Fruit fly (Drosophila melanogaster): ENCODE data around the gene mib1.

mib1 gene

DNA sequence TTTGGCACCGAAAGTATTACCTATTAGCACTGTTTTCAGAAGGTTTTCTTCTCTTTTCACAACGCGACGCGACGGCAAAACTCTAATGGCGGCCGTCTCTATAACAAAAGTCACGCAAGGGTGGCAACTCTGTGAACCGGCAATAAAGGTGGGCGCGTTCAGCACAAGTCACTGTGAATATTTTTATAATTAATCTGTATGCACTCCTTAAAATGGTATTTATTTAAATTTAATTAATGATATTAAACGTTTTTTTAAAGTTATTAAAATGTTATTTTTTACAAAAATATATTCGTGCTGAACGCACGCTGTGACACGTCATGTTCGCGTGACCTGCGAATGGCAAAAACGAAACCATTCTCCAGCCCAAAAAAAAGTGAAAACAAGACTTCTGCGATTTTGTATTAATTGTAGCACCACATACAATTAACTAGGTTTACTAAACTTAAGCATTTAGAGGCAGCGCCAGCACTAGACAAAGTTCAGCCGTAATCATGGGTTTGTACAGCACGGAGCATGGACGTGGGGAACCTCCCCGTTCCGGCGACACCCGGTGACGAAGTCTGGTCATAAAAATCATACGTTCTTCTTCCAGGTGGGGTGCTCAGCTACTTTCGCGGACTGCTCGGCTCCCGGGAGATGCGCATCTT lies 28.7 kb downstream of the mib1 start, which contains the start of the genes brm and Arl1:
brm (minus strand) TSS at position 87 of the 650 bp plus-strand sequence.
Arl1 (plus strand) TSS at position 353 of the 650 bp plus-strand sequence.
- TF ChIP-seq h (optimal IDR thresholded peaks at IDR 0.05), result no peak
- TF ChIP-seq insv (optimal IDR thresholded peaks at IDR 0.05), result no peak
- no peak for TF ChIP-seq ttk (optimal IDR thresholded peaks at IDR 0.05)
- TF ChIP-seq psq (optimal IDR thresholded peaks at IDR 0.05), result no peak
- no peak for TF ChIP-seq Sin3A (optimal IDR thresholded peaks at IDR 0.05)

DNA sequence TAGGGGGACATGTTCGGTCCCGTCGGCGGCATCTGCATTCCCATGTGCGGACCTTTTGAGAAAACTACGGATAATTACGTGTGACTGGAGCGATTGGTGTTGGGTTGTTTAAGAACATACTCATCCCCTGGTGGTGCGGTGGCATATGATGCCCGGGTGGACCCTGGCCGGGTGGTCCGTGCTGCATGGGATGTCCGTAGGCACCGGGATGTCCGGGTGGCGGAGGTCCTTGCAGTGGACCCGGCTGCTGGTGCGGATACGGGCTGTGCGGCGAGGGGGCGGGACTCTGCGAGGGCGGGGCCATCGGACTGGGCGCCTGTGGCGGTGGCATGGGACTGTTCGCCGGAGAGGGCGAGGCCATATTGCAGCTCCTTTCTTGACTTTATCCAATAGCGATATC lies 29.5 kb downstream of the mib1 start:
- TF ChIP-seq Myc (optimal IDR thresholded peaks at IDR 0.05) (no peak), insv (optimal IDR thresholded peaks at IDR 0.05) (no peak), Sin3A (optimal IDR thresholded peaks at IDR 0.05) (no peak), h (optimal IDR thresholded peaks at IDR 0.05) (no peak), psq (optimal IDR thresholded peaks at IDR 0.05) (no peak), ttk (optimal IDR thresholded peaks at IDR 0.05) (no peak)

DNA sequence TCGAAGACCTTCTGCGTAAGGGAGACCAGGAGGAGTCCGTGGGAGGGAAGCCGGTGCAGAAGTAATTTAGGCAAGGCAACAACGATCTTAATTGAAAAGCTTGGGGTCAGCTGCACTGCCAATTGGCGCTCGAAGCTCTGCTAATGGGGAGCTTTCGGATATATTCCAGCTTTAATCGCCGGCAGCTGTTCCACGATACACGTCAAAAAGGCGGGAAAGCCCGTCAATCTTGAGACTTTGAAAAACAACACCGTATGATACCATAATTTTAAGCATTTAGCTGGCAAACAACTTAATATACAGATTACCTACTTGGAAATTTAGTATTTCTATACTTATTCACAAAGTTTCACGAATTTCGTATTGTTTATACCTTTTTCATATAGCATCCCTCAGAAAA lies 30.2 kb downstream of the mib1 start:
- TF ChIP-seq Myc (optimal IDR thresholded peaks at IDR 0.05) (no peak), h (optimal IDR thresholded peaks at IDR 0.05) (no peak), insv (optimal IDR thresholded peaks at IDR 0.05) (no peak), ttk (optimal IDR thresholded peaks at IDR 0.05) (no peak), psq (optimal IDR thresholded peaks at IDR 0.05) (no peak), Sin3A (optimal IDR thresholded peaks at IDR 0.05) (no peak)

DNA sequence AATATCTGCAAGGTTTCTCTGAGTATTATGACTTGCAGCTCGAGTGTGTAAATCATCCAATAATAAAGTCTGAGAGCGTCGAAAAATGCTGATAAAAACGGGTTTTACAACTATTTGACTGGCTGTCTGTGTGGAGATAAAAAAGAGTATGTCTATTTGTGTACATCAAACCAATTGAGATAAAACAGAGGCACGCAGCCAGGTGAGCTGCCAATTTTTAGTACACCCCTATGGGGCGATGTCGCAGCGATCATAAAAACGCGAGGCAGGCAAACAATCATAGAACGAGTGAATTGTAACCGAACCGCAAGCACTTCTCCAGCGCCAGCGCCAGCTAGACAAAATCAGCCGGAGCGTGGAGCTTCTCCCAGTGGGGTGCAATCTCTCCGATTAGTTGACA lies 31.7 kb downstream of the mib1 start, which contains the start of gene CG17027:
CG17027 (plus strand) TSS at position 189 of the 400 bp plus-strand sequence.
- TF ChIP-seq psq (optimal IDR thresholded peaks at IDR 0.05) (no peak), ttk (optimal IDR thresholded peaks at IDR 0.05) (no peak), Myc (optimal IDR thresholded peaks at IDR 0.05) (no peak), insv (optimal IDR thresholded peaks at IDR 0.05) (no peak), Sin3A (optimal IDR thresholded peaks at IDR 0.05) (no peak), h (optimal IDR thresholded peaks at IDR 0.05) (no peak)

DNA sequence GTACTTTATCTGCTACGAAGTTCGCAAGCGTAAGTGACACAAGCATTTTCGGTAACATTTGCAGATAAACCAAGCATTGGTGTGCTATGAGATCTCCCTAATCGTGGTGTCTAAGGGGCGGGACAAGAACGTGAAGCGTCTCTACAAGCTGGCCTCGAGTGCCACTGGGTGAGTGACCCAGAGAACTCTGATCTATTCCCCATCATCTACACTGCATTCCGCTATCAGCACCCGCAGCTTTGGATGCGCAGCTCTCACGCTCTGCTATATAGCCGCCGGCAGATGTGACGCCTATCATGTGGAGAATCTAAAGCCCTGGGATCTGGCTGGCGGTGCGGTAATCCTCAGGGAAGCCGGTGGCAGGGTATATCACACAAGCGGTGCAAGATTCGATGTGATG lies 32.4 kb downstream of the mib1 start:
- TF ChIP-seq psq (optimal IDR thresholded peaks at IDR 0.05) (no peak), ttk (optimal IDR thresholded peaks at IDR 0.05) (no peak), insv (optimal IDR thresholded peaks at IDR 0.05) (no peak), Sin3A (optimal IDR thresholded peaks at IDR 0.05) (no peak), Myc (optimal IDR thresholded peaks at IDR 0.05) (no peak), h (optimal IDR thresholded peaks at IDR 0.05) (no peak)

DNA sequence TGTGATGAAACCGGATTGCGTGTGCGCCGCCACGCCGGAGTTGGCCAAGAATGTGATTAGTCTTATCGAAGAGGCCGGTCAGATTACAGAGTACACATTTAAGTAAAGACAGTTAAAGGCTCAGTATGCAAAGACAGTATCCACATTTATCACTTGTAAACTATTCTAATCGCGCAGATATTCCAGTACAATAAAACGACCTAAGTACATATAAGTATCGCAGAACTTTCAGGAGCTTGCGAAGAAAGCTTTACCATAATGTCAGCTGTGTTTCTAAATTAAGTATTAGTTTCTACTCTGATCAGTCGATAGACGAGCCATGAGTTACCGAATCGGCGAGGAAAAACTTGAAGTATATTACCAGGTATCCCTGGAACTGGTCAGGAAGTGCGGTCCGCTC lies 33.4 kb downstream of the mib1 start, which contains the start of gene CG17028:
CG17028 (plus strand) TSS at position 301 of the 400 bp plus-strand sequence.
- TF ChIP-seq h (optimal IDR thresholded peaks at IDR 0.05) (no peak), insv (optimal IDR thresholded peaks at IDR 0.05) (no peak), psq (optimal IDR thresholded peaks at IDR 0.05) (no peak), Myc (optimal IDR thresholded peaks at IDR 0.05) (no peak), ttk (optimal IDR thresholded peaks at IDR 0.05) (no peak), Sin3A (optimal IDR thresholded peaks at IDR 0.05) (no peak)

DNA sequence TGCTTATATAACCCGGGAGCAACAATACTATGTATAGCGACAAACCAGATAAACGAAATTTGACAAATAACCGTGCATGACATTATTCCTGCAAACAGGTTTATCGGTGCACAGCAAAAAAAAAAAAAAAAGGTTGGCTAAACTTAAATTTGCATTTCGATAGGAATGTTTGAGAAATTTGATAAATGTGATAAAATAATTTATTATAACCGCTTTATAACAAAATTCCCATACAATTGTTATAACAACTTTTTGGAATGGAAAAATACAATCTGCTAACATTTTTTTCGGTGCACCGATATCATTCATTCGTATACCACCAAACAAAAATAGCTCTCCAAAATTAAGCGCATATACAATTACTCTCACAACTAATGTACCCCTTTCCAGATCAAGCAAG lies 34.0 kb downstream of the mib1 start:
- no peak for TF ChIP-seq psq (optimal IDR thresholded peaks at IDR 0.05)
- no peak for TF ChIP-seq h (optimal IDR thresholded peaks at IDR 0.05)
- TF ChIP-seq Myc (optimal IDR thresholded peaks at IDR 0.05), result no peak
- TF ChIP-seq ttk (optimal IDR thresholded peaks at IDR 0.05), result no peak
- no peak for TF ChIP-seq Sin3A (optimal IDR thresholded peaks at IDR 0.05)
- no peak for TF ChIP-seq insv (optimal IDR thresholded peaks at IDR 0.05)

DNA sequence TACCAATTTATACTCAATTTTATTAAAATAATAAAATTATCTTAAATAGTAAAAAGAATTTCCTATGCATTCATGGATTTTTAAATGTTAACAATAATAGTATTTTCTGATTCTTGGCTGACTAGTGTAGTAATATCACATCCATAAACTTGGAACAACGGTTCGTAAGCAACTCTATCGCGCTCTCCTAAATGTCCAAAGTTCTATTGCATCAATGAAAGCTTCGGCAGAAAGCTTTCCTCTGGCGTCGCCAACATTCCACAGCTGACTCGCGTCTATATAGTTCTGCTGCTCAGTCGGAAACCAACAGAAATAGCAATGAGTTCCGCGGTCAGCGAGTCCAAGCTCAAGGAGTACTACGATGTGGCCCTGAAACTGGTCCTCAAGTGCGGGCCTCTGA lies 34.9 kb downstream of the mib1 start, which contains the start of gene CG17029:
CG17029 (plus strand) TSS at position 113 of the 400 bp plus-strand sequence.
- TF ChIP-seq ttk (optimal IDR thresholded peaks at IDR 0.05) (no peak), h (optimal IDR thresholded peaks at IDR 0.05) (no peak), Myc (optimal IDR thresholded peaks at IDR 0.05) (no peak), insv (optimal IDR thresholded peaks at IDR 0.05) (no peak), psq (optimal IDR thresholded peaks at IDR 0.05) (no peak), Sin3A (optimal IDR thresholded peaks at IDR 0.05) (no peak)

DNA sequence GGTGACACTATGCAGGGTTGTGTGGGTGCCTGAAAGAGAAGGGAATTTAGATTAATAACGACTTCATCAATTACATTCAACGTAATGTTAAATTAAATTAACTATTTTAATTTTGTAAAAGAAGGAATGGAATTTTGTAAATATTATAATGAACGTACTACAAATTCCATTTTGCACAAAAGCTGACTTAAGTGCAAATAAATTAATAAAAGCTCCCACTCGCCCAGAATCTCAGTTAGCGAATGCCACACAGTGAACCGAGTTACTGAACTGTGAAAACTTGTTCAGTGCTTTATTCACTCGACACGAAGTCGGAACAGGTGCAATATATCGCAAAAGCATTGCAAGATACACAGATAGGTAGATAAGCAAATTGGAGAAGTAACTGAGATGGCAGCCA lies 36.5 kb downstream of the mib1 start, which contains the start of gene CG17026:
CG17026 (plus strand) TSS at position 301 of the 400 bp plus-strand sequence.
- TF ChIP-seq insv (optimal IDR thresholded peaks at IDR 0.05) (no peak), h (optimal IDR thresholded peaks at IDR 0.05) (no peak), psq (optimal IDR thresholded peaks at IDR 0.05) (no peak), ttk (optimal IDR thresholded peaks at IDR 0.05) (no peak), Myc (optimal IDR thresholded peaks at IDR 0.05) (no peak), Sin3A (optimal IDR thresholded peaks at IDR 0.05) (no peak)

DNA sequence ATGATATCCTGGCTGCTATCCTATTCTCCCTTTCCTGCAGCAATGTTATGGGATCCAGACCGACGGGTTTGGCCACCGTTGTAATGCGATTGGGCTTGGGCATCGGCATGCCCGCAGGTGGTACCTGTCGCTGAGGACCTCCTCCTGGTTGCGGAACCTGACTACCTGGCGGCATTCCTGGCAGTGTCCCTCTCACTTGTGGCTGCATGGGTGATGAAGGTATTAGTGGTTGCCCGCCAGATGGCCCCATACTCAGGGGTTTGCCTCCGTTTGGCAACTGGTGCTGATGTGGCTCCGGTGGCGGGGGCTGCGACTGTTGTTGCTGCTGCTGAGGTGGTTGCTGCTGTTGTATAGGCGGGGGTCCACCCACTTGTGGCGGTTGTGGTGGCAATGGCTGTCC lies 37.4 kb downstream of the mib1 start:
- TF ChIP-seq Myc (optimal IDR thresholded peaks at IDR 0.05), result no peak
- no peak for TF ChIP-seq h (optimal IDR thresholded peaks at IDR 0.05)
- TF ChIP-seq psq (optimal IDR thresholded peaks at IDR 0.05), result no peak

DNA sequence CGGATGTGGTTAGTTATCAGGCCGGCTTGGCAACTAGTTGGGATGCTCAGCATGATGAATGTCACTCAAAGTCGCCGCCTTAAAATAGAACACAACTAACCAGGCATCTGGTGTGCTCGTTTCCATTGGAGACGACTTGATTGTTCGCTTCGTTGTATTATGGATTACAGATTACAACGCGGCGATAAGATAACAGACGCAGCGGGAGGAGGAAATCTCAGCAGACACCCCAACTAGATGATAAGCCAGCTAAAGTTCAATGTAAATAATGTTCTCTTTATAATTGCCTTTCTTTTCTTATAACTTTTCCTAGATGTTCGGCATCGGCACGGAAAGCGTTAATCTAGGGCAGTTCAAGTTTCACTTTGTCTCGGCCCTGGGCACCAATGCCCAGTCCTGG lies 42.9 kb downstream of the mib1 start:
- TF ChIP-seq h (optimal IDR thresholded peaks at IDR 0.05) (no peak), Sin3A (optimal IDR thresholded peaks at IDR 0.05) (no peak), insv (optimal IDR thresholded peaks at IDR 0.05) (no peak), Myc (optimal IDR thresholded peaks at IDR 0.05) (no peak), psq (optimal IDR thresholded peaks at IDR 0.05) (no peak), ttk (optimal IDR thresholded peaks at IDR 0.05) (no peak)

DNA sequence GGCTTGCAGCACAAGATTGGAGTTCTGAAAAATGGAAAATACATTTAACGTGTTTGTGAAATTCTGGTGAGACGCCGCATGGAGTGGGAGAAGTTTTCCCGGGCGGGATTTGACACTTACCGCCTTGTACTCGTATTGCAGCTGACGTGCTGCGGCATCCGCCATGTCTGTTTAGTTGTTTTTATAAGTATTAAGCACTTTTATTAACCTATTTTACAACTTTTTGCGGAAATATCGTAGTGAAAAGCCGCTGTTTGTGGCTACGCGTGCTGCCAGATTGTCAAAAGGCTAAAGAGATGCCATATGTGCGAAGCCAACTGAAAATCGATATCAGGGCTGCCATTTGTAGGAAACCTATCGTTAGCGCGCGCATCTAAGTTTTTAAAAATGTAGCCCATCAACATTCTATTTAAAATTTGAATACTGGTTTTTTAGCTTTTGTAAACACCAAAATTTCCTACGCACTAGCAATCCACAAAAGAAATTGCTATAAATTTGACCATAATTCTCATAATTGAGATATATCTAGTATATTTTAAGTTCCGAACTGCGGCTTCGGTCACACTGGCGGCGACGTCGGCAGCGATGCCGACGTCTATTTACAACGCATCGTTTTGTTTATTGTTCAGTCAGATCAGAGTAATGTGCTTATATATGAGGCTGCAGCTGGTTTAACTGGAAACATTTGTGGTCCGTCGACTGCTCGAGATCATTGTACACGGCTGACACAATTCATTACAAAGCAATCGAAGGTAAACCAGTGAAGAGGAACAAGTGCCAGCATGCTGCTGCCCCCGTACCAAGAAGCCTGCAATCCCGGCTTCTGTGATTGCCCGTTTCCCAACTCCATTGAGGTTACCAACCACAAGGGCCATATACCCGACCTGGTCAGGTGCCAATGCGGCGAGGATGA lies 43.8 kb downstream of the mib1 start, which contains the start of the genes Brr2 and CG10516:
Brr2 (minus strand) TSS at position 285 of the 913 bp plus-strand sequence.
CG10516 (plus strand) TSS at position 617 of the 913 bp plus-strand sequence.
- TF ChIP-seq h (optimal IDR thresholded peaks at IDR 0.05) (no peak), ttk (optimal IDR thresholded peaks at IDR 0.05) (no peak), Sin3A (optimal IDR thresholded peaks at IDR 0.05) (no peak), psq (optimal IDR thresholded peaks at IDR 0.05) (no peak), Myc (optimal IDR thresholded peaks at IDR 0.05) (no peak), insv (optimal IDR thresholded peaks at IDR 0.05) (no peak)
